Worm (Caenorhabditis elegans) whole organism, L4 larva: ENCODE measurements around the gene srpa-68.

Source experiments
- ama-1 ChIP-seq: fragments of 150-350 bp; optimal IDR thresholded peaks from 2 replicates; lab custom pipeline; 2014; ENCODE audit warnings: inconsistent platforms, mixed read lengths
- daf-8 ChIP-seq: fragments of 200-800 bp; sonication (Bioruptor generic); IDR thresholded peaks from 2 replicates; pipeline ENCODE4 v1.3.6; 2022; ENCODE audit warnings: missing genetic modification characterization, missing compliant biosample characterization
- dve-1 ChIP-seq: sonication (generic microtip); optimal IDR thresholded peaks from 2 replicates; lab custom pipeline; 2017; ENCODE audit warnings: antibody characterized with exemption, mild to moderate bottlenecking, missing genetic modification characterization, missing compliant biosample characterization; ENCODE audit not compliant: insufficient read depth
- egl-27 ChIP-seq: sonication (generic microtip); optimal IDR thresholded peaks from 3 replicates; lab custom pipeline; 2017; ENCODE audit warnings: missing biosample characterization, missing genetic modification reagents, missing genetic modification characterization
- lin-15B ChIP-seq: fragments of 150-350 bp; sonication (generic microtip); optimal IDR thresholded peaks from 3 replicates; lab custom pipeline; 2014; ENCODE audit warnings: missing biosample characterization, missing genetic modification characterization
- nhr-10 ChIP-seq: fragments of 150-350 bp; optimal IDR thresholded peaks from 2 replicates; lab custom pipeline; 2014; ENCODE audit warnings: missing biosample characterization, missing genetic modification characterization
- nhr-237 ChIP-seq: sonication (generic microtip); optimal IDR thresholded peaks from 2 replicates; lab custom pipeline; 2017; ENCODE audit warnings: missing biosample characterization, missing genetic modification characterization
- nhr-6 ChIP-seq: fragments of 150-350 bp; optimal IDR thresholded peaks from 2 replicates; lab custom pipeline; 2014; ENCODE audit warnings: missing biosample characterization, missing genetic modification characterization
- pqm-1 ChIP-seq: sonication (generic microtip); optimal IDR thresholded peaks from 2 replicates; lab custom pipeline; 2017; ENCODE audit warnings: missing biosample characterization, missing genetic modification characterization
- set-16 ChIP-seq: fragments of 200-800 bp; sonication (Bioruptor generic); IDR thresholded peaks from 2 replicates; pipeline ENCODE4 v1.3.6; 2022; ENCODE audit warnings: missing genetic modification reagents, missing genetic modification characterization, missing compliant biosample characterization
- skn-1 ChIP-seq: fragments of 150-350 bp; optimal IDR thresholded peaks from 2 replicates; lab custom pipeline; 2014; ENCODE audit warnings: missing biosample characterization, missing genetic modification characterization
- snpc-1.2 ChIP-seq: fragments of 200-800 bp; sonication (Bioruptor generic); IDR thresholded peaks from 2 replicates; pipeline ENCODE4 v1.3.6; 2022; ENCODE audit warnings: missing genetic modification reagents, missing genetic modification characterization, missing compliant biosample characterization
- unc-39 ChIP-seq: sonication (generic microtip); optimal IDR thresholded peaks from 2 replicates; lab custom pipeline; 2017; ENCODE audit warnings: missing biosample characterization, missing genetic modification characterization
- ztf-11 ChIP-seq: fragments of 150-350 bp; optimal IDR thresholded peaks from 2 replicates; lab custom pipeline; 2014; ENCODE audit warnings: missing biosample characterization, missing genetic modification characterization

- no peak for TF ChIP-seq daf-8
- TF ChIP-seq lin-15B (tag; lab: Kevin White, UChicago), result no peak
- TF ChIP-seq ztf-11 (tag; lab: Kevin White, UChicago), result no peak
- peak; percentile 17 for TF ChIP-seq dve-1
- TF ChIP-seq nhr-6 (tag; lab: Kevin White, UChicago), result peak; percentile 76
- TF ChIP-seq nhr-10 (tag; lab: Kevin White, UChicago), result no peak
- TF ChIP-seq egl-27 (tag; lab: Kevin White, UChicago), result no peak
- no peak for TF ChIP-seq unc-39 (tag; lab: Kevin White, UChicago)
- no peak for TF ChIP-seq skn-1 (tag; lab: Kevin White, UChicago)
- TF ChIP-seq pqm-1 (tag; lab: Kevin White, UChicago), result no peak
- TF ChIP-seq snpc-1.2 (GFP tag; lab: Robert Waterston, UW), result no peak
- no peak for TF ChIP-seq set-16
- TF ChIP-seq ama-1 (lab: Kevin White, UChicago), result no peak
- TF ChIP-seq nhr-237 (tag; lab: Kevin White, UChicago), result no peak
Measured at ce11 chrV:12288577-12288976, 2.9 kb downstream of the srpa-68 start, which contains the start of gene rskd-1.
